Worm (Caenorhabditis elegans) whole organism, young adult: Measurements from ENCODE around the gene K09E9.1.

Experiments
- B0261.1 ChIP-seq: sonication (generic microtip); optimal IDR thresholded peaks from 2 replicates; lab custom pipeline; 2016; ENCODE audit warnings: mild to moderate bottlenecking, missing genetic modification characterization, moderate library complexity, missing compliant biosample characterization
- ZK185.1 ChIP-seq: sonication (generic microtip); optimal IDR thresholded peaks from 2 replicates; lab custom pipeline; 2016; ENCODE audit warnings: mild to moderate bottlenecking, missing genetic modification characterization, missing compliant biosample characterization; ENCODE audit not compliant: poor library complexity, severe bottlenecking
- atf-7 ChIP-seq: sonication (generic microtip); optimal IDR thresholded peaks from 2 replicates; lab custom pipeline; 2017; ENCODE audit warnings: mild to moderate bottlenecking, missing genetic modification characterization, missing compliant biosample characterization
- dox-1 ChIP-seq: fragments of 200-800 bp; sonication (Bioruptor generic); IDR thresholded peaks from 2 replicates; pipeline ENCODE4 v1.3.6; 2022; ENCODE audit warnings: missing genetic modification reagents, missing genetic modification characterization, missing compliant biosample characterization
- efl-1 ChIP-seq: fragments of 150-350 bp; optimal IDR thresholded peaks from 2 replicates; lab custom pipeline; 2014; ENCODE audit warnings: missing biosample characterization, missing genetic modification reagents, missing genetic modification characterization
- ets-4 ChIP-seq: fragments of 200-800 bp; sonication (Bioruptor generic); optimal IDR thresholded peaks from 2 replicates; lab custom pipeline; 2018; ENCODE audit warnings: mild to moderate bottlenecking, missing genetic modification characterization, missing compliant biosample characterization
- hsf-1 ChIP-seq: fragments of 200-800 bp; sonication (Bioruptor generic); IDR thresholded peaks from 2 replicates; pipeline ENCODE4 v1.3.6; 2022; ENCODE audit warnings: missing genetic modification reagents, missing genetic modification characterization, missing compliant biosample characterization
- lsy-27 ChIP-seq: sonication (generic microtip); optimal IDR thresholded peaks from 2 replicates; lab custom pipeline; 2017; ENCODE audit warnings: missing genetic modification characterization, mild to moderate bottlenecking, missing compliant biosample characterization, antibody characterized with exemption, missing genotype, borderline replicate concordance; ENCODE audit not compliant: insufficient read depth
- nhr-27 ChIP-seq: fragments of 200-800 bp; sonication (Bioruptor generic); optimal IDR thresholded peaks from 2 replicates; lab custom pipeline; 2018; ENCODE audit warnings: mild to moderate bottlenecking, missing genetic modification characterization, moderate library complexity, missing compliant biosample characterization
- snpc-1.1 ChIP-seq: sonication (generic microtip); optimal IDR thresholded peaks from 2 replicates; lab custom pipeline; 2017; ENCODE audit warnings: missing genetic modification characterization, mild to moderate bottlenecking, missing compliant biosample characterization, antibody characterized with exemption, moderate library complexity, missing genotype, missing genetic modification reagents; ENCODE audit not compliant: insufficient read depth

- no peak for TF ChIP-seq ZK185.1 (tag; lab: Kevin White, UChicago)
- TF ChIP-seq dox-1 (GFP tag; lab: Robert Waterston, UW): no peak
- TF ChIP-seq atf-7 (tag; lab: Kevin White, UChicago): no peak
- no peak for TF ChIP-seq lsy-27 (tag; lab: Kevin White, UChicago)
- no peak for TF ChIP-seq B0261.1 (tag; lab: Kevin White, UChicago)
- no peak for TF ChIP-seq nhr-27
- TF ChIP-seq efl-1 (GFP tag; lab: Kevin White, UChicago): no peak
- no peak for TF ChIP-seq hsf-1
- TF ChIP-seq ets-4 (GFP tag; lab: Kevin White, UChicago): no peak
- no peak for TF ChIP-seq snpc-1.1 (tag; lab: Kevin White, UChicago)
Measured at ce11 chrX:15620200-15620599, at the start of gene K09E9.1.
